Fruit fly (Drosophila melanogaster) Kc167 (cell line): ENCODE results near the gene CCT2.

Source experiments
- Sin3A ChIP-seq: fragments of >200 bp; optimal IDR thresholded peaks from 2 replicates; lab custom pipeline; 2018; ENCODE audit warnings: missing external identifiers
- h ChIP-seq: fragments of >200 bp; optimal IDR thresholded peaks from 3 replicates; lab custom pipeline; 2018; ENCODE audit warnings: missing external identifiers
- insv ChIP-seq: fragments of >200 bp; optimal IDR thresholded peaks from 3 replicates; lab custom pipeline; 2018; ENCODE audit warnings: missing external identifiers
- psq ChIP-seq: fragments of >200 bp; optimal IDR thresholded peaks from 2 replicates; lab custom pipeline; 2017; ENCODE audit warnings: missing external identifiers

DNA sequence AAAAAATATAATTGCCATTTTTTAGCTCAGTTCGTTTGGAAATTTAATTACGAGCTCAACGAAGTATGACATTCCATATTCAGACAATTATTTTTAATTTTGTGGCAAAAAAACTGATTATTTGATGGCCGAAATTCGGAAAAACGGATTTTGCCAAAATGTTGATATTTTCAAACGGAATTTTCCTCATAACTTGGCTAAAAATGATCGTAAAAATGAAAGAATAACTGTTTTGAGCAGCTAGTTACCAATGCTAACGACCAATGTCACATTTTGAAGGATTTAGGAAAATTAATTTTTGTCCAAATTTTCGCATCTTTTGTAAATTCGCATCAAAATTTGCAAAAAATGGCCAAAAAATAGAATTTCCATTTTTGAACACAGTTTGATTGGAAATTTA lies 3.7 kb downstream of the CCT2 start:
- TF ChIP-seq insv (lab: Kevin White, UChicago) (no peak), psq (lab: Kevin White, UChicago) (no peak), Sin3A (lab: Kevin White, UChicago) (no peak), h (lab: Kevin White, UChicago) (no peak)
